Worm (Caenorhabditis elegans): ENCODE results near the gene fozi-1.
A peak's percentile ranks its signal among the peaks of the same experiment; 100 is the strongest.

Gene fozi-1

DNA sequence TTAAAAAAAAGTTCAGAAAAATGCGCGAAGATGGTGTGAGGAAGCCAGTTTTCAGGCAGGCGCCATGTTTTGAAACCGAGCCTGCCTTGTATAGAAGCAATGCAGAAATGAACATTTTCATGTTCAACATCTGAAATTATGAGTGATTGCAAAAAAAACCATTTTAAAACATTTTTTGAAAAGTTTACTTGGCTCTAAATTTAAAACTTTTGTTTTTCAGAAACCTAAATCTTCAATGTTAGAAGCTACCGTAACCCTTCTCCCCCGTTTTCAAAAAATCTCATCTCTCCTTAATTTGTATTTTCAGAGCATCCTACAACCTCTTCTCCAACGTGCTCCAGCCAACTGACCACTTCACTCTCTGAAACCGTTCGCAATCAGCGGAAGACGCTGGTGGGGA, at the start of gene fozi-1:
TSS of gene fozi-1 (plus strand) at position 301 of the 400 bp plus-strand sequence.
- TF ChIP-seq nhr-21 (tag; optimal IDR thresholded peaks at IDR 0.05), result no peak
- TF ChIP-seq elt-1 (tag; optimal IDR thresholded peaks at IDR 0.05), result no peak
- TF ChIP-seq R02D3.7 (tag; optimal IDR thresholded peaks at IDR 0.05), result no peak
- no peak for TF ChIP-seq ceh-82 (tag; optimal IDR thresholded peaks at IDR 0.05)
- no peak for TF ChIP-seq crh-2 (tag; optimal IDR thresholded peaks at IDR 0.05)
- TF ChIP-seq unc-39 (tag; optimal IDR thresholded peaks at IDR 0.05), result no peak
- no peak for TF ChIP-seq lin-13 (GFP tag; optimal IDR thresholded peaks at IDR 0.05)

DNA sequence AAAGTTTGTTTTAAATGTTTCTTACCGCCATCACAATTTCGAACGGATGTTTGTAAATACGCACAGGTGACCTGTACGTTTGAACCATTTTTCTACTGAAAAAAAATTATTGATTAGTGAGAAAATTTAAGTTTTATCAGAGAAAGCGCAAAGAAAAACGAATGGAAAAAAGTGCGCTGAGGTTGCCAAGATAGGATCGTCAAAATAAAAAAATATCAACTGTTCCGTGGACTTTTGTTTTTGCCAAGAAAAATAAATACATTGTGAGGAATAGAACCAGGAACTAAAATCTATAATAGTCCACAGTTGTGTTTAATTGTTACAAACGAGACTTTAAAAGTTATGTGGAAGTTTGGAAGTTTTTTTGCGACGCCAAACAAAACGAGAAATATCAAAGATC, 45.4 kb upstream of the fozi-1 start, which contains the start of gene T23G5.2:
TSS of gene T23G5.2 (minus strand) at position 101 of the 400 bp plus-strand sequence.
- TF ChIP-seq ama-1 (optimal IDR thresholded peaks at IDR 0.05) (no peak), aly-2 (tag; optimal IDR thresholded peaks at IDR 0.05) (no peak), R02D3.7 (tag; optimal IDR thresholded peaks at IDR 0.05) (no peak), fos-1 (tag; optimal IDR thresholded peaks at IDR 0.05) (no peak), nhr-21 (tag; optimal IDR thresholded peaks at IDR 0.05) (no peak), F13H6.1 (tag; optimal IDR thresholded peaks at IDR 0.05) (no peak), nhr-129 (tag; optimal IDR thresholded peaks at IDR 0.05) (no peak), skn-1 (tag; optimal IDR thresholded peaks at IDR 0.05) (no peak), mab-5 (tag; optimal IDR thresholded peaks at IDR 0.05) (no peak), elt-1 (tag; optimal IDR thresholded peaks at IDR 0.05) (no peak), nhr-12 (tag; optimal IDR thresholded peaks at IDR 0.05) (no peak)

DNA sequence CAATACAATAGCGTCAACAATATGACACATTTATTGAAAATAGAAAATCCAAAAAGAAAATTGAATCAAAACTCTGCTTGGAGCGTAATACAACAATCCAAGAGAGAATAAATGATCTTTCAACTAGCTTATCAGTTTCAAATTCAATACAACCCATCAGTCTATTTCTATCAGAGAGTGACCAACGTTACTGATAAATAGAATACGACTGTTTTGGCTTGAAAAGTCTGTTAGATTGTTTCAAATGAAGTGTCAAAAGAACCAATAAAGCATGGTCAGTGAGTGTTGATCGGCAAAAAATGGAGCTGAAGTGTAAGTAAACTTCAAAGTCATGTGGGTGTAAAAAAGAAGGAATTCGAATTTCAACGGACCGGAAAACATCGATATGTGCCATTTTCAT, 44.0 kb upstream of the fozi-1 start:
- TF ChIP-seq ZK546.5 (tag; optimal IDR thresholded peaks at IDR 0.05), result no peak
- TF ChIP-seq nhr-12 (tag; optimal IDR thresholded peaks at IDR 0.05), result no peak
- TF ChIP-seq mbf-1 (tag; optimal IDR thresholded peaks at IDR 0.05), result no peak
- TF ChIP-seq elt-3 (tag; optimal IDR thresholded peaks at IDR 0.05), result no peak
- no peak for TF ChIP-seq lin-13 (GFP tag; optimal IDR thresholded peaks at IDR 0.05)
- TF ChIP-seq fos-1 (tag; optimal IDR thresholded peaks at IDR 0.05), result peak; percentile 15
- no peak for TF ChIP-seq unc-55 (GFP tag; optimal IDR thresholded peaks at IDR 0.05)
- no peak for TF ChIP-seq snpc-4 (tag; optimal IDR thresholded peaks at IDR 0.05)
- no peak for TF ChIP-seq unc-39 (tag; optimal IDR thresholded peaks at IDR 0.05)
- TF ChIP-seq mab-5 (tag; optimal IDR thresholded peaks at IDR 0.05), result no peak
- TF ChIP-seq egl-27 (tag; optimal IDR thresholded peaks at IDR 0.05), result no peak
- peak; percentile 9 for TF ChIP-seq crh-2 (tag; optimal IDR thresholded peaks at IDR 0.05)

DNA sequence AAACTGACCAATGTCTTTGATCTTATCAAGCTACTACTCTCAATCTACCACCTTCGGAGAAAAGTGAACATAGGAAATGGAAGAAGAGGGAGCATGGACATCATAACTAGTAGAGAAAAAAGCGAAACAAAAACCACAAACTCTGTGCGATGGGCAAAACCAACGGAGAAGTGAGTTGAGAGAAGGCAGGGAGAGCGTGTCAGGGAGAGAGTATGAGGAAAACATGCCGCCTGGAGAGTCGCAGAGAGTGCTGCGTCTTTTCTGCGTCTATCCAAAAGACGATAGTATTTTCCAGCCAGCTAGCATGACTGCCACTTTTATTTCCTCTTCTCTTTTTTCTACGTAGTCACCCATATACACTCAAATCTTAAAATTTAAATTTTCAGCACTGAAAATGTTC, 41.6 kb upstream of the fozi-1 start, which contains the start of gene saeg-2:
TSS of gene saeg-2 (plus strand) at position 381 of the 400 bp plus-strand sequence.
- TF ChIP-seq Y55F3AM.14 (GFP tag; optimal IDR thresholded peaks at IDR 0.05), result no peak
- TF ChIP-seq nhr-25 (tag; optimal IDR thresholded peaks at IDR 0.05), result no peak
- no peak for TF ChIP-seq ceh-82 (tag; optimal IDR thresholded peaks at IDR 0.05)
- no peak for TF ChIP-seq alr-1 (tag; optimal IDR thresholded peaks at IDR 0.05)
- no peak for TF ChIP-seq aly-2 (tag; optimal IDR thresholded peaks at IDR 0.05)
- TF ChIP-seq lin-11 (tag; optimal IDR thresholded peaks at IDR 0.05), result no peak
- peak; percentile 58 for TF ChIP-seq F13H6.1 (tag; optimal IDR thresholded peaks at IDR 0.05)
- peak; percentile 72 for TF ChIP-seq unc-55 (GFP tag; optimal IDR thresholded peaks at IDR 0.05)
- peak; percentile 54 for TF ChIP-seq C34F6.9 (tag; optimal IDR thresholded peaks at IDR 0.05)
- TF ChIP-seq sma-9 (GFP tag; optimal IDR thresholded peaks at IDR 0.05), result peak; percentile 35
- no peak for TF ChIP-seq sma-9 (tag; optimal IDR thresholded peaks at IDR 0.05)
- TF ChIP-seq nhr-21 (tag; optimal IDR thresholded peaks at IDR 0.05), result no peak
- TF ChIP-seq mdl-1 (tag; optimal IDR thresholded peaks at IDR 0.05), result peak in 1 of 2 experiments; percentile 28
- TF ChIP-seq mab-5 (tag; optimal IDR thresholded peaks at IDR 0.05), result no peak
- TF ChIP-seq skn-1 (tag; optimal IDR thresholded peaks at IDR 0.05), result no peak
- TF ChIP-seq unc-62 (GFP tag; optimal IDR thresholded peaks at IDR 0.05), result no peak
- no peak for TF ChIP-seq lin-13 (GFP tag; optimal IDR thresholded peaks at IDR 0.05)
- no peak for TF ChIP-seq ceh-16 (tag; optimal IDR thresholded peaks at IDR 0.05)
- no peak for TF ChIP-seq ama-1 (optimal IDR thresholded peaks at IDR 0.05)
- TF ChIP-seq nhr-129 (tag; optimal IDR thresholded peaks at IDR 0.05), result peak; percentile 78
- no peak for TF ChIP-seq nhr-10 (tag; optimal IDR thresholded peaks at IDR 0.05)
- peak; percentile 64 for TF ChIP-seq fos-1 (tag; optimal IDR thresholded peaks at IDR 0.05)
- no peak for TF ChIP-seq zag-1 (tag; optimal IDR thresholded peaks at IDR 0.05)
- TF ChIP-seq dmd-4 (tag; optimal IDR thresholded peaks at IDR 0.05), result no peak
- no peak for TF ChIP-seq egl-27 (tag; optimal IDR thresholded peaks at IDR 0.05)
- TF ChIP-seq R02D3.7 (tag; optimal IDR thresholded peaks at IDR 0.05), result no peak
- no peak for TF ChIP-seq ZK546.5 (tag; optimal IDR thresholded peaks at IDR 0.05)
- no peak for TF ChIP-seq sma-3 (GFP tag; optimal IDR thresholded peaks at IDR 0.05)
- TF ChIP-seq lsy-2 (tag; optimal IDR thresholded peaks at IDR 0.05), result peak; percentile 17 to 47
- peak; percentile 39 for TF ChIP-seq gmeb-1 (tag; optimal IDR thresholded peaks at IDR 0.05)
- TF ChIP-seq blmp-1 (tag; optimal IDR thresholded peaks at IDR 0.05; ENCODE audit: insufficient read depth), result no peak

Measured in whole organism, L2 larva.